Worm (Caenorhabditis elegans) whole organism, L1 larva: Measurements from ENCODE around the gene emb-4.

Experiments used
- C16A3.4 ChIP-seq: fragments of 150-350 bp; optimal IDR thresholded peaks from 2 replicates; lab custom pipeline; 2014; ENCODE audit warnings: missing biosample characterization, missing genetic modification characterization
- alr-1 ChIP-seq: fragments of 200-800 bp; sonication (Bioruptor generic); optimal IDR thresholded peaks from 2 replicates; lab custom pipeline; 2018; ENCODE audit warnings: borderline replicate concordance, mild to moderate bottlenecking, missing genetic modification characterization, missing compliant biosample characterization
- ceh-8 ChIP-seq: fragments of 200-800 bp; sonication (Bioruptor generic); optimal IDR thresholded peaks from 2 replicates; lab custom pipeline; 2018; ENCODE audit warnings: mild to moderate bottlenecking, missing genetic modification characterization, moderate library complexity, missing compliant biosample characterization
- ces-1 ChIP-seq: fragments of 150-350 bp; optimal IDR thresholded peaks from 2 replicates; lab custom pipeline; 2014; ENCODE audit warnings: missing biosample characterization, missing genetic modification reagents, missing genetic modification characterization
- efl-3 ChIP-seq: fragments of 200-800 bp; sonication (Bioruptor generic); optimal IDR thresholded peaks from 2 replicates; lab custom pipeline; 2018; ENCODE audit warnings: mild to moderate bottlenecking, missing genetic modification characterization, missing compliant biosample characterization
- elt-2 ChIP-seq: sonication (generic microtip); optimal IDR thresholded peaks from 2 replicates; lab custom pipeline; 2016; ENCODE audit warnings: missing genetic modification characterization, mild to moderate bottlenecking, inconsistent platforms, missing compliant biosample characterization, missing genetic modification reagents
- hlh-4 ChIP-seq: sonication (generic microtip); optimal IDR thresholded peaks from 2 replicates; lab custom pipeline; 2016; ENCODE audit warnings: mild to moderate bottlenecking, missing genetic modification characterization, missing compliant biosample characterization
- lin-14 ChIP-seq: fragments of 200-800 bp; sonication (Bioruptor generic); optimal IDR thresholded peaks from 2 replicates; lab custom pipeline; 2018; ENCODE audit warnings: mild to moderate bottlenecking, missing genetic modification characterization, moderate library complexity, missing compliant biosample characterization
- lir-3 ChIP-seq: sonication (generic microtip); optimal IDR thresholded peaks from 2 replicates; lab custom pipeline; 2016; ENCODE audit warnings: mild to moderate bottlenecking, missing genetic modification characterization, moderate library complexity, missing compliant biosample characterization; ENCODE audit not compliant: poor library complexity
- mdl-1 ChIP-seq, 2 experiments: fragments of 150-350 bp; optimal IDR thresholded peaks; 2 replicates each; lab custom pipeline; 2014 to 2017; ENCODE audit warnings: missing biosample characterization in 2 of 2, missing genetic modification characterization in 2 of 2, inconsistent platforms in 1 of 2
- mef-2 ChIP-seq: fragments of 150-350 bp; optimal IDR thresholded peaks from 2 replicates; lab custom pipeline; 2014; ENCODE audit warnings: missing biosample characterization, missing genetic modification characterization
- mep-1 ChIP-seq: fragments of 150-350 bp; optimal IDR thresholded peaks from 2 replicates; lab custom pipeline; 2014; ENCODE audit warnings: missing biosample characterization, missing genetic modification characterization
- nhr-12 ChIP-seq: sonication (generic microtip); optimal IDR thresholded peaks from 2 replicates; lab custom pipeline; 2017; ENCODE audit warnings: missing biosample characterization, missing genetic modification characterization
- nhr-90 ChIP-seq: sonication (generic microtip); optimal IDR thresholded peaks from 2 replicates; lab custom pipeline; 2016; ENCODE audit warnings: mild to moderate bottlenecking, missing genetic modification characterization, missing compliant biosample characterization; ENCODE audit not compliant: poor library complexity
- snpc-4 ChIP-seq: fragments of 150-350 bp; optimal IDR thresholded peaks from 2 replicates; lab custom pipeline; 2014; ENCODE audit warnings: missing biosample characterization, missing genetic modification characterization
- sox-4 ChIP-seq: sonication (generic microtip); optimal IDR thresholded peaks from 2 replicates; lab custom pipeline; 2016; ENCODE audit warnings: missing genetic modification characterization, missing compliant biosample characterization
- unc-30 ChIP-seq: sonication (generic microtip); optimal IDR thresholded peaks from 2 replicates; lab custom pipeline; 2017; ENCODE audit warnings: missing biosample characterization, missing genetic modification characterization
- vab-15 ChIP-seq: sonication (generic microtip); optimal IDR thresholded peaks from 2 replicates; lab custom pipeline; 2017; ENCODE audit warnings: missing genotype, mild to moderate bottlenecking, missing genetic modification characterization, missing compliant biosample characterization
- zag-1 ChIP-seq: fragments of 150-350 bp; optimal IDR thresholded peaks from 2 replicates; lab custom pipeline; 2014; ENCODE audit warnings: missing biosample characterization, missing genetic modification characterization

The emb-4 gene

DNA sequence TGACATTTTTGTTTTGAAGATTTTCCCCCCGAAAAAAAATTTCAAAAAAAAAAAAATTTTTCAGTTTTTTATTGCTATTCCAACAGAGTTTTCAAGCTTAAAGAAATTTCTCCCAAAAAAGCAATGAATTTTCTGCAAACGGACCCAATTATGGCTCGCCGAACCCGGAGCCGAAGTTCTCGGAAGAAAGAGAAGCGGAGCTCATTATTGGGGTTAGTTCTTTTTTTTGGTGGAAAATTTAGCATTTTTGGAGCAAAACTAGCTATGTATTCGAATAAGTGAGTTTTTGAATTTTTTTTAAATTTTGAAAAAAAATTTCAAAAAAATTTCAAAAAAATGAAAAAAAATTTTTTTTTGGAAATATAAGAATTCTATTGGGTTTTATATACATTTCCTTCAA is 75.1 kb downstream of the emb-4 start, which contains the start of gene ncs-5:
ncs-5 (plus strand) TSS at position 124 of the 400 bp plus-strand sequence.
- TF ChIP-seq C16A3.4 (no peak), hlh-4 (tag; lab: Kevin White, UChicago) (no peak), lin-14 (no peak), mdl-1 (tag; optimal IDR thresholded peaks at IDR 0.05; lab: Kevin White, UChicago) (no peak), lir-3 (tag; lab: Kevin White, UChicago) (no peak), alr-1 (tag; lab: Kevin White, UChicago) (no peak), zag-1 (tag; lab: Kevin White, UChicago) (no peak), mep-1 (tag; lab: Kevin White, UChicago) (no peak), nhr-12 (tag; lab: Kevin White, UChicago) (no peak), vab-15 (tag; lab: Kevin White, UChicago) (no peak), elt-2 (tag; lab: Kevin White, UChicago) (no peak), efl-3 (no peak), sox-4 (tag; lab: Kevin White, UChicago) (no peak), ces-1 (GFP tag; lab: Kevin White, UChicago) (no peak), unc-30 (tag; lab: Kevin White, UChicago) (no peak), ceh-8 (GFP tag; lab: Kevin White, UChicago) (no peak)

DNA sequence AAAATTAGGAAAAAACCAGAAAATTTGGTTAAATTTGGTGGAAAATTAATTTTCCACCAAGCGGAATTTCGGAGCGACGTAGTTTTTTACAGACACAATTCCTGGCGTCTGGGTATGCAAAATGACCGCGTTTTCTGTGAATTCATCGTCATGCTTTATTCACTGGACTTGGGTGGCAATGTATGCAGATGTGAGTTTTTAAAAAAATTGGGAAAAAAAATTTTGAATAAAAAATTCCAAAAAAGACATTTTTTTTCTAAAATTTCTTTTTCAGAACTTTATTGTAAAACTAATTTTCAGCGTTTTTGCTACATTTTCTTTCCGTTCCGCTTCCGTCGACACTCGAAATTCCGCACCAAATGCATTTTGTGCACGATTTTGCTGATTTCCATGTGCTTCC is 83.4 kb downstream of the emb-4 start, which contains the start of gene C54E10.7:
C54E10.7 (plus strand) TSS at position 301 of the 400 bp plus-strand sequence.
- TF ChIP-seq zag-1 (tag; lab: Kevin White, UChicago): no peak
- TF ChIP-seq snpc-4 (tag; lab: Kevin White, UChicago): no peak

DNA sequence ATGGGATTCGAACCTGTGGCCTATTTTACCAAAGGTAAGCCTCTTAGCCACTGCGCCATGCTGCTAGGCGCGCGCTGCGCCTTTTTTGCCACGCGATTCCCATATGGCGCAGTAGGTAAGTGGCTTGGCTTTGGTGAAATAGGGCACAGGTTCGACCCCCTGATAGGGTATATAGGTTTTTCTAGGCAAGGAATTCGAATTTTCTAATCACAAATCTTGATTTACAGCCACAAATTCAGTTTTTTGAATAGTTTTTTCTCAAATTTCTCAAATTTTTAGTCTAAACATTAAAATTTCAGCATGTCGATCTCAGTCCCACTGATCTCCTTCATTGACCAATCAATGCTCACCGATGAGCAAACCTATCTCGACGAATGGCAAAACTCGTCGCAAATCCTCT is 84.1 kb downstream of the emb-4 start, which contains the start of gene C54E10.3:
C54E10.3 (plus strand) TSS at position 301 of the 400 bp plus-strand sequence.
- no peak for TF ChIP-seq nhr-90 (tag; lab: Kevin White, UChicago)
- TF ChIP-seq sox-4 (tag; lab: Kevin White, UChicago): no peak
- no peak for TF ChIP-seq mef-2
